Fruit fly (Drosophila melanogaster) whole organism, embryonic: Measurements from ENCODE around the gene Dhc62B.

Experiments
- CG13123 ChIP-seq: fragments of 200-800 bp; sonication (Bioruptor generic); optimal IDR thresholded peaks from 2 replicates; lab custom pipeline; 2016; ENCODE audit warnings: missing biosample characterization, missing genetic modification characterization
- CG13775 ChIP-seq: fragments of 200-800 bp; sonication (Bioruptor generic); optimal IDR thresholded peaks from 3 replicates; lab custom pipeline; 2017; ENCODE audit warnings: missing biosample characterization, mild to moderate bottlenecking, missing genetic modification characterization
- CG17328 ChIP-seq: fragments of 200-800 bp; sonication (Bioruptor generic); IDR thresholded peaks from 2 replicates; pipeline ENCODE4 v1.3.6; 2022; ENCODE audit warnings: missing biosample characterization, missing genetic modification characterization
- CG17802 ChIP-seq: fragments of 200-800 bp; sonication (Bioruptor generic); optimal IDR thresholded peaks from 2 replicates; lab custom pipeline; 2018; ENCODE audit warnings: missing biosample characterization, mild to moderate bottlenecking, missing genetic modification characterization, moderate library complexity
- CG18476 ChIP-seq: fragments of 200-800 bp; sonication (Bioruptor generic); optimal IDR thresholded peaks from 2 replicates; lab custom pipeline; 2016; ENCODE audit warnings: missing biosample characterization, mild to moderate bottlenecking, missing genetic modification characterization
- CG2199 ChIP-seq: fragments of 200-800 bp; sonication (Bioruptor generic); IDR thresholded peaks from 3 replicates; pipeline ENCODE4 v1.3.6; 2022; ENCODE audit warnings: missing biosample characterization, missing genetic modification characterization
- CG2678 ChIP-seq: fragments of 200-800 bp; sonication (Bioruptor generic); optimal IDR thresholded peaks from 3 replicates; lab custom pipeline; 2019; ENCODE audit warnings: missing biosample characterization, mild to moderate bottlenecking, missing genetic modification characterization, moderate library complexity
- CG3726 ChIP-seq: fragments of 200-800 bp; sonication (Bioruptor generic); IDR thresholded peaks from 3 replicates; pipeline ENCODE4, ENCODE4 v1.3.6; 2022; ENCODE audit warnings: missing biosample characterization, missing genetic modification characterization
- CG6689 ChIP-seq: fragments of 200-800 bp; sonication (Bioruptor generic); IDR thresholded peaks from 2 replicates; pipeline ENCODE4 v1.3.6; 2022; ENCODE audit warnings: missing biosample characterization, missing genetic modification characterization
- CG7786 ChIP-seq: fragments of 200-800 bp; sonication (Bioruptor generic); optimal IDR thresholded peaks from 2 replicates; lab custom pipeline; 2016; ENCODE audit warnings: missing biosample characterization, missing genetic modification characterization
- CG7928 ChIP-seq: fragments of 200-800 bp; sonication (Bioruptor generic); optimal IDR thresholded peaks from 2 replicates; lab custom pipeline; 2017; ENCODE audit warnings: missing biosample characterization, mild to moderate bottlenecking, missing genetic modification characterization
- D19B ChIP-seq: fragments of 200-800 bp; sonication (Bioruptor generic); optimal IDR thresholded peaks from 2 replicates; lab custom pipeline; 2017; ENCODE audit warnings: missing biosample characterization, mild to moderate bottlenecking, missing genetic modification characterization
- Deaf1 ChIP-seq: fragments of 200-800 bp; optimal IDR thresholded peaks from 3 replicates; lab custom pipeline; 2019; ENCODE audit warnings: missing biosample characterization, mild to moderate bottlenecking, missing genetic modification characterization, moderate library complexity
- Doc2 ChIP-seq: fragments of 200-800 bp; sonication (Bioruptor generic); IDR thresholded peaks from 2 replicates; pipeline ENCODE4 v1.3.6; 2022; ENCODE audit warnings: missing biosample characterization, missing genetic modification characterization
- ERR ChIP-seq: fragments of 200-800 bp; sonication (Bioruptor generic); optimal IDR thresholded peaks from 2 replicates; lab custom pipeline; 2016; ENCODE audit warnings: missing biosample characterization, missing genetic modification characterization
- Ets97D ChIP-seq: fragments of 200-800 bp; sonication (Bioruptor generic); optimal IDR thresholded peaks from 3 replicates; lab custom pipeline; 2016; ENCODE audit warnings: missing biosample characterization, missing genetic modification characterization
- Lhr ChIP-seq: fragments of 200-800 bp; sonication (Bioruptor generic); optimal IDR thresholded peaks from 3 replicates; lab custom pipeline; 2017; ENCODE audit warnings: mild to moderate bottlenecking, missing biosample characterization, missing genetic modification reagents, missing genetic modification characterization
- Lim3 ChIP-seq: fragments of 200-800 bp; sonication (Bioruptor generic); IDR thresholded peaks from 2 replicates; pipeline ENCODE4 v1.3.6; 2022; ENCODE audit warnings: missing biosample characterization, missing genetic modification characterization
- Mad ChIP-seq: fragments of 200-800 bp; sonication (Bioruptor generic); optimal IDR thresholded peaks from 2 replicates; lab custom pipeline; 2016; ENCODE audit warnings: missing biosample characterization, missing genetic modification characterization
- Max ChIP-seq: fragments of 200-800 bp; sonication (Bioruptor generic); optimal IDR thresholded peaks from 2 replicates; lab custom pipeline; 2016; ENCODE audit warnings: missing biosample characterization, mild to moderate bottlenecking, missing genetic modification characterization
- Meics ChIP-seq: fragments of 200-800 bp; sonication (Bioruptor generic); optimal IDR thresholded peaks from 2 replicates; lab custom pipeline; 2017; ENCODE audit warnings: missing biosample characterization, mild to moderate bottlenecking, missing genetic modification characterization
- Mrtf ChIP-seq: fragments of 200-800 bp; sonication (Bioruptor generic); IDR thresholded peaks from 3 replicates; pipeline ENCODE4 v1.3.6; 2022; ENCODE audit warnings: missing biosample characterization, missing genetic modification characterization
- NC2α ChIP-seq: fragments of 200-800 bp; sonication (Bioruptor generic); optimal IDR thresholded peaks from 2 replicates; lab custom pipeline; 2016; ENCODE audit warnings: missing biosample characterization, missing genetic modification characterization
- Nf-YA ChIP-seq: fragments of 200-800 bp; sonication (Bioruptor generic); IDR thresholded peaks from 2 replicates; pipeline ENCODE4 v1.3.6; 2022; ENCODE audit warnings: missing biosample characterization, missing genetic modification characterization
- Nf-YC ChIP-seq: fragments of 200-800 bp; optimal IDR thresholded peaks from 3 replicates; lab custom pipeline; 2019; ENCODE audit warnings: missing biosample characterization, mild to moderate bottlenecking, missing genetic modification characterization, moderate library complexity
- Oaz ChIP-seq: fragments of 200-800 bp; sonication (Bioruptor generic); IDR thresholded peaks from 2 replicates; pipeline ENCODE4 v1.3.6; 2022; ENCODE audit warnings: missing biosample characterization, missing genetic modification characterization
- Poxn ChIP-seq: fragments of 200-800 bp; sonication (Bioruptor generic); IDR thresholded peaks from 2 replicates; pipeline ENCODE4 v1.3.6; 2022; ENCODE audit warnings: missing biosample characterization, missing genetic modification characterization
- Side ChIP-seq: fragments of 200-800 bp; sonication (Bioruptor generic); optimal IDR thresholded peaks from 2 replicates; lab custom pipeline; 2016; ENCODE audit warnings: missing biosample characterization, missing genetic modification characterization
- Sry-β ChIP-seq: fragments of 200-800 bp; sonication (Bioruptor generic); optimal IDR thresholded peaks from 2 replicates; lab custom pipeline; 2018; ENCODE audit warnings: missing biosample characterization, mild to moderate bottlenecking, missing genetic modification characterization, moderate library complexity
- ato ChIP-seq: fragments of 200-800 bp; sonication (Bioruptor generic); IDR thresholded peaks from 2 replicates; pipeline ENCODE4 v1.3.6; 2022; ENCODE audit warnings: missing biosample characterization, missing genetic modification characterization; ENCODE audit not compliant: partially characterized antibody
- cad ChIP-seq: fragments of >200 bp; optimal IDR thresholded peaks from 2 replicates; lab custom pipeline; 2017; ENCODE audit warnings: missing biosample characterization, missing genetic modification characterization
- cg ChIP-seq: fragments of 200-800 bp; sonication (Bioruptor generic); optimal IDR thresholded peaks from 3 replicates; lab custom pipeline; 2019; ENCODE audit warnings: missing biosample characterization, mild to moderate bottlenecking, missing genetic modification characterization, moderate library complexity
- chif ChIP-seq, 2 experiments: fragments of 200-800 bp; sonication (Bioruptor generic); optimal IDR thresholded peaks; 3 replicates each; lab custom pipeline; 2016; ENCODE audit warnings: missing biosample characterization in 2 of 2, missing genetic modification characterization in 2 of 2
- da ChIP-seq: fragments of 200-800 bp; sonication (Bioruptor generic); optimal IDR thresholded peaks from 2 replicates; lab custom pipeline; 2016; ENCODE audit warnings: missing biosample characterization, missing genetic modification characterization
- dm ChIP-seq: fragments of 200-800 bp; sonication (Bioruptor generic); optimal IDR thresholded peaks from 3 replicates; lab custom pipeline; 2016; ENCODE audit warnings: missing biosample characterization, missing genetic modification characterization
- dmrt11E ChIP-seq: fragments of 200-800 bp; sonication (Bioruptor generic); optimal IDR thresholded peaks from 3 replicates; lab custom pipeline; 2018; ENCODE audit warnings: missing biosample characterization, mild to moderate bottlenecking, missing genetic modification characterization, moderate library complexity
- ftz-f1 ChIP-seq: fragments of 200-800 bp; sonication (Bioruptor generic); optimal IDR thresholded peaks from 2 replicates; lab custom pipeline; 2016; ENCODE audit warnings: missing biosample characterization, missing genetic modification characterization
- gro ChIP-seq: fragments of 200-800 bp; sonication (Bioruptor generic); optimal IDR thresholded peaks from 2 replicates; lab custom pipeline; 2016; ENCODE audit warnings: missing biosample characterization, missing genetic modification characterization
- hb ChIP-seq: fragments of 200-800 bp; sonication (Bioruptor generic); IDR thresholded peaks from 3 replicates; pipeline ENCODE4 v1.3.6; 2022; ENCODE audit warnings: missing biosample characterization, missing genetic modification characterization; ENCODE audit not compliant: partially characterized antibody
- inv ChIP-seq: fragments of 200-800 bp; sonication (Bioruptor generic); IDR thresholded peaks from 2 replicates; pipeline ENCODE4 v1.3.6; 2022; ENCODE audit warnings: missing biosample characterization, missing genetic modification characterization; ENCODE audit not compliant: partially characterized antibody
- maf-S ChIP-seq: fragments of 200-800 bp; sonication (Bioruptor generic); optimal IDR thresholded peaks from 2 replicates; lab custom pipeline; 2016; ENCODE audit warnings: missing biosample characterization, missing genetic modification characterization
- nmo ChIP-seq: fragments of 200-800 bp; sonication (Bioruptor generic); optimal IDR thresholded peaks from 2 replicates; lab custom pipeline; 2018; ENCODE audit warnings: missing biosample characterization, mild to moderate bottlenecking, missing genetic modification characterization, moderate library complexity
- pros ChIP-seq: fragments of 200-800 bp; sonication (Bioruptor generic); optimal IDR thresholded peaks from 3 replicates; lab custom pipeline; 2019; ENCODE audit warnings: missing biosample characterization, mild to moderate bottlenecking, missing genetic modification characterization, moderate library complexity
- psq ChIP-seq: fragments of 200-800 bp; sonication (Bioruptor generic); optimal IDR thresholded peaks from 2 replicates; lab custom pipeline; 2017; ENCODE audit warnings: missing biosample characterization, missing genetic modification characterization
- schlank ChIP-seq: fragments of 200-800 bp; sonication (Bioruptor generic); optimal IDR thresholded peaks from 2 replicates; lab custom pipeline; 2018; ENCODE audit warnings: missing biosample characterization, mild to moderate bottlenecking, missing genetic modification characterization
- sens-2 ChIP-seq: fragments of 200-800 bp; sonication (Bioruptor generic); IDR thresholded peaks from 2 replicates; pipeline ENCODE4 v1.3.6; 2022; ENCODE audit warnings: missing biosample characterization, missing genetic modification characterization
- tll ChIP-seq, 2 experiments: fragments of 200-800 bp in 1 of 2; fragments of >200 bp in 1 of 2; sonication (Bioruptor generic) in 1 of 2; optimal IDR thresholded peaks; 2 replicates each; lab custom pipeline; 2017 to 2019; ENCODE audit warnings: missing biosample characterization in 2 of 2, missing genetic modification characterization in 2 of 2, mild to moderate bottlenecking in 1 of 2, moderate library complexity in 1 of 2
- wek ChIP-seq: fragments of 200-800 bp; sonication (Bioruptor generic); optimal IDR thresholded peaks from 3 replicates; lab custom pipeline; 2018; ENCODE audit warnings: missing biosample characterization, mild to moderate bottlenecking, missing genetic modification characterization, moderate library complexity
- zf30C ChIP-seq: fragments of 200-800 bp; sonication (Bioruptor generic); optimal IDR thresholded peaks from 3 replicates; lab custom pipeline; 2018; ENCODE audit warnings: missing biosample characterization, mild to moderate bottlenecking, missing genetic modification characterization

Dhc62B gene

dm6 chr3L:1746338-1747199, 25.0 kb downstream of the Dhc62B start, which contains the start of gene CG13921 (continued):
- TF ChIP-seq tll (GFP tag; optimal IDR thresholded peaks at IDR 0.05; lab: Kevin White, UChicago) = peak in 1 of 2 experiments; percentile 94
- peak; percentile 100 for TF ChIP-seq dmrt11E
- TF ChIP-seq sens-2 (GFP tag; lab: Robert Waterston, UW) = peak; percentile 99
- TF ChIP-seq schlank (tag; lab: Kevin White, UChicago) = peak; percentile 95
- peak; percentile 99 for TF ChIP-seq Mad (GFP tag; lab: Kevin White, UChicago)
- TF ChIP-seq wek (GFP tag; lab: Kevin White, UChicago) = peak; percentile 95
- TF ChIP-seq CG2199 = peak; percentile 100
- TF ChIP-seq CG18476 (GFP tag; lab: Kevin White, UChicago) = peak; percentile 98
- TF ChIP-seq CG17328 = peak; percentile 99
- TF ChIP-seq zf30C (GFP tag; lab: Kevin White, UChicago) = peak; percentile 100
- TF ChIP-seq CG2678 = peak; percentile 99
- peak; percentile 98 for TF ChIP-seq Nf-YA (GFP tag; lab: Robert Waterston, UW)
- TF ChIP-seq Nf-YC (tag; lab: Kevin White, UChicago) = peak; percentile 88
- TF ChIP-seq Sry-β (GFP tag; lab: Kevin White, UChicago) = peak; percentile 77
- TF ChIP-seq gro (GFP tag; lab: Kevin White, UChicago) = peak; percentile 99
- peak; percentile 93 for TF ChIP-seq D19B
- TF ChIP-seq Oaz (GFP tag; lab: Robert Waterston, UW) = peak; percentile 97
- TF ChIP-seq Meics (GFP tag; lab: Kevin White, UChicago) = peak; percentile 98
- peak; percentile 98 for TF ChIP-seq CG7786 (GFP tag; lab: Kevin White, UChicago)
- peak; percentile 98 for TF ChIP-seq CG13123 (GFP tag; lab: Kevin White, UChicago)
- peak; percentile 98 for TF ChIP-seq Lhr
- peak; percentile 14 for TF ChIP-seq cad (GFP tag; lab: Kevin White, UChicago)
- TF ChIP-seq ato (GFP tag; lab: Robert Waterston, UW) = no peak
- no peak for TF ChIP-seq inv (GFP tag; lab: Robert Waterston, UW)
- peak; percentile 99 for TF ChIP-seq CG13775
- peak; percentile 95 for TF ChIP-seq Doc2
- peak; percentile 99 for TF ChIP-seq nmo (GFP tag; lab: Kevin White, UChicago)
- TF ChIP-seq CG3726 = peak; percentile 99
- TF ChIP-seq CG17802 (tag; lab: Kevin White, UChicago) = peak; percentile 93
- TF ChIP-seq maf-S = peak; percentile 99
- peak; percentile 98 for TF ChIP-seq Mrtf (GFP tag; lab: Robert Waterston, UW)
- TF ChIP-seq NC2α (GFP tag; lab: Kevin White, UChicago) = peak; percentile 98
- peak; percentile 95 for TF ChIP-seq Ets97D (GFP tag; lab: Kevin White, UChicago)
- TF ChIP-seq psq = peak; percentile 96
- TF ChIP-seq chif (GFP tag; optimal IDR thresholded peaks at IDR 0.05; lab: Kevin White, UChicago) = peak; percentile 99 to 100
- TF ChIP-seq Deaf1 = peak; percentile 86
- peak; percentile 81 for TF ChIP-seq CG7928 (GFP tag; lab: Kevin White, UChicago)
- TF ChIP-seq ftz-f1 (GFP tag; lab: Kevin White, UChicago) = no peak
- peak; percentile 46 for TF ChIP-seq pros (GFP tag; lab: Kevin White, UChicago)
- TF ChIP-seq ERR = peak; percentile 97
- TF ChIP-seq dm (GFP tag; lab: Kevin White, UChicago) = peak; percentile 97
- TF ChIP-seq Poxn (GFP tag; lab: Robert Waterston, UW) = peak; percentile 94
- peak; percentile 99 for TF ChIP-seq Max
- TF ChIP-seq Lim3 = peak; percentile 96
- peak; percentile 94 for TF ChIP-seq Side
- TF ChIP-seq cg (GFP tag; lab: Kevin White, UChicago) = peak; percentile 86
- peak; percentile 99 for TF ChIP-seq CG6689 (GFP tag; lab: Robert Waterston, UW)
- TF ChIP-seq da (GFP tag; lab: Kevin White, UChicago) = peak; percentile 97
- TF ChIP-seq hb (GFP tag; lab: Robert Waterston, UW) = no peak
